Fruit fly (Drosophila melanogaster) whole organism, pupa: ENCODE measurements around the gene unc-4.

Experiments
- CG10348 ChIP-seq: fragments of 200-800 bp; sonication (Bioruptor generic); IDR thresholded peaks from 2 replicates; pipeline ENCODE4 v1.3.6; 2022; ENCODE audit warnings: missing biosample characterization, missing genetic modification characterization
- CG12605 ChIP-seq: fragments of 200-800 bp; sonication (Bioruptor generic); IDR thresholded peaks from 2 replicates; pipeline ENCODE4 v1.3.6; 2022; ENCODE audit warnings: missing biosample characterization, missing genetic modification characterization
- CG13204 ChIP-seq: fragments of 200-800 bp; sonication (Bioruptor generic); optimal IDR thresholded peaks from 2 replicates; lab custom pipeline; 2018; ENCODE audit warnings: missing biosample characterization, mild to moderate bottlenecking, missing genetic modification characterization, moderate library complexity
- CG14655 ChIP-seq: fragments of 200-800 bp; sonication (Bioruptor generic); optimal IDR thresholded peaks from 3 replicates; lab custom pipeline; 2017; ENCODE audit warnings: mild to moderate bottlenecking, missing biosample characterization, missing genetic modification reagents, missing genetic modification characterization
- CG15710 ChIP-seq: fragments of 200-800 bp; sonication (Bioruptor generic); optimal IDR thresholded peaks from 2 replicates; lab custom pipeline; 2018; ENCODE audit warnings: missing biosample characterization, mild to moderate bottlenecking, missing genetic modification characterization, moderate library complexity
- CG17806 ChIP-seq: fragments of 200-800 bp; sonication (Bioruptor generic); optimal IDR thresholded peaks from 2 replicates; lab custom pipeline; 2018; ENCODE audit warnings: missing biosample characterization, mild to moderate bottlenecking, missing genetic modification characterization, moderate library complexity
- CG32121 ChIP-seq: fragments of 200-800 bp; sonication (Bioruptor generic); IDR thresholded peaks from 2 replicates; pipeline ENCODE4 v1.3.6; 2022; ENCODE audit warnings: missing biosample characterization, missing genetic modification characterization
- CG34367 ChIP-seq: fragments of 200-800 bp; sonication (Bioruptor generic); optimal IDR thresholded peaks from 2 replicates; lab custom pipeline; 2018; ENCODE audit warnings: missing biosample characterization, mild to moderate bottlenecking, missing genetic modification characterization
- CG4496 ChIP-seq: fragments of 200-800 bp; sonication (Bioruptor generic); IDR thresholded peaks from 3 replicates; pipeline ENCODE4 v1.3.6; 2022; ENCODE audit warnings: missing biosample characterization, missing genetic modification characterization
- CG8159 ChIP-seq: fragments of 200-800 bp; sonication (Bioruptor generic); optimal IDR thresholded peaks from 3 replicates; lab custom pipeline; 2018; ENCODE audit warnings: missing biosample characterization, mild to moderate bottlenecking, missing genetic modification characterization, moderate library complexity
- CG8301 ChIP-seq: fragments of 200-800 bp; sonication (Bioruptor generic); optimal IDR thresholded peaks from 2 replicates; lab custom pipeline; 2018; ENCODE audit warnings: missing biosample characterization, mild to moderate bottlenecking, missing genetic modification characterization
- CG9948 ChIP-seq: fragments of 200-800 bp; sonication (Bioruptor generic); optimal IDR thresholded peaks from 2 replicates; lab custom pipeline; 2018; ENCODE audit warnings: missing biosample characterization, mild to moderate bottlenecking, missing genetic modification characterization, moderate library complexity
- D1 ChIP-seq: fragments of 200-800 bp; sonication (Bioruptor generic); optimal IDR thresholded peaks from 2 replicates; lab custom pipeline; 2018; ENCODE audit warnings: missing biosample characterization, mild to moderate bottlenecking, missing genetic modification characterization, moderate library complexity
- EcR ChIP-seq: fragments of 200-800 bp; sonication (Bioruptor generic); optimal IDR thresholded peaks from 3 replicates; lab custom pipeline; 2019; ENCODE audit warnings: missing biosample characterization, missing genetic modification characterization, mild to moderate bottlenecking, moderate library complexity, missing genetic modification reagents
- Ets98B ChIP-seq: fragments of 200-800 bp; sonication (Bioruptor generic); IDR thresholded peaks from 2 replicates; pipeline ENCODE4 v1.3.6; 2022; ENCODE audit warnings: missing biosample characterization, missing genetic modification characterization
- Pif1A ChIP-seq: fragments of 200-800 bp; sonication (Bioruptor generic); optimal IDR thresholded peaks from 3 replicates; lab custom pipeline; 2016; ENCODE audit warnings: missing biosample characterization, missing genetic modification characterization
- Pif1B ChIP-seq: fragments of 200-800 bp; sonication (Bioruptor generic); optimal IDR thresholded peaks from 3 replicates; lab custom pipeline; 2016; ENCODE audit warnings: missing biosample characterization, missing genetic modification characterization
- Snoo ChIP-seq: fragments of 200-800 bp; sonication (Bioruptor generic); optimal IDR thresholded peaks from 3 replicates; lab custom pipeline; 2017; ENCODE audit warnings: missing biosample characterization, mild to moderate bottlenecking, missing genetic modification characterization, inconsistent platforms
- fd96Ca ChIP-seq: fragments of 200-800 bp; sonication (Bioruptor generic); IDR thresholded peaks from 3 replicates; pipeline ENCODE4 v1.3.6; 2022; ENCODE audit warnings: missing biosample characterization, missing genetic modification characterization
- gl ChIP-seq: fragments of 200-800 bp; sonication (Bioruptor generic); optimal IDR thresholded peaks from 2 replicates; lab custom pipeline; 2018; ENCODE audit warnings: missing biosample characterization, mild to moderate bottlenecking, missing genetic modification characterization
- rn ChIP-seq: fragments of 200-800 bp; sonication (Bioruptor generic); IDR thresholded peaks from 2 replicates; pipeline ENCODE4 v1.3.6; 2022; ENCODE audit warnings: missing biosample characterization, missing genetic modification characterization

unc-4 gene

DNA sequence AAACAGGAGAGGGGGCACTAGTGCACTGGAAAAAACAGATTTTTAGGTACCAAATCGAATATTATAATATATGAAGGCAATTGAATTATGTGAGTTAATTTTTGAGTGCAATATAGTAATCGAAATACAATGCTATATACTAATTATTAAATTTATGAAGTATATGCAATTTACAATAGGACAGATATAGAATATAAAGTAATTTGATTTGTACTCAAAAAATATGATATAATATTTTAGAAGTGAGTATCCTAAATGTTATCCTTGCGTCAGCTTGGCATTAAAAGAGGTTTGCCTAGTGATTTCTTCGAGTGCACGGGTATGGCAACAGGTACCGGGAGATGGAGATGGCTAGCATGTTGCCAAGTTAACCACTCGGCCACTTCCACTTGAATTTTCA, 38.6 kb downstream of the unc-4 start:
- TF ChIP-seq CG32121 (GFP tag; lab: Robert Waterston, UW) (no peak), CG13204 (GFP tag; lab: Kevin White, UChicago) (no peak), D1 (tag; lab: Kevin White, UChicago) (peak; percentile 23), CG4496 (no peak), Pif1B (peak; percentile 37), CG17806 (tag; lab: Kevin White, UChicago) (peak; percentile 59), gl (tag; lab: Kevin White, UChicago) (no peak), CG8159 (tag; lab: Kevin White, UChicago) (peak; percentile 76), Ets98B (GFP tag; lab: Robert Waterston, UW) (no peak), Pif1A (GFP tag; lab: Kevin White, UChicago) (no peak), CG15710 (tag; lab: Kevin White, UChicago) (peak; percentile 69), CG12605 (no peak), CG10348 (GFP tag; lab: Robert Waterston, UW) (no peak), CG14655 (peak; percentile 70), CG8301 (tag; lab: Kevin White, UChicago) (peak; percentile 49), rn (GFP tag; lab: Robert Waterston, UW) (no peak), Snoo (tag; lab: Kevin White, UChicago) (peak; percentile 29), fd96Ca (GFP tag; lab: Robert Waterston, UW) (no peak), CG9948 (tag; lab: Kevin White, UChicago) (peak; percentile 70), EcR (GFP tag; lab: Kevin White, UChicago) (no peak), CG34367 (tag; lab: Kevin White, UChicago) (peak; percentile 53)

DNA sequence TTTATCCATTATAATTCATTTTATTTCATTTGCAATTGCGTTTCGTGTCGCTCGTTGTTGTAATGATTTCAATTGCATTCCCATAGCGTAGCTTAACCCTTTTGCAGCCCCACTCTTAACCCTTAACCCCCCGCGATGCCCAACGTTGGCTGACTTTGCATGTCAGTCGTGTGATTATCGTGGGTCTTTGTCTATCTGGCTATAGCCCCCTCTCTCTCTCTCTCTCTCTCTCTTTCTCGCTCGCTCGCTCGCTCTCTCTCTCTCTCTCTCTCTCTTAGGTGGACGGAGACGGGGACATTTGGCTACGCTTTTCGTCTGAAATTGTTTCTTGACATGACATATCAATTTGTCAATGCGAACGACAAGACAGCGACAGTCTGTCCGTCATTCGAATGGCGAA, 43.8 kb downstream of the unc-4 start:
- TF ChIP-seq CG17806 (tag; lab: Kevin White, UChicago) (no peak), CG10348 (GFP tag; lab: Robert Waterston, UW) (no peak), Ets98B (GFP tag; lab: Robert Waterston, UW) (no peak), fd96Ca (GFP tag; lab: Robert Waterston, UW) (no peak), CG13204 (GFP tag; lab: Kevin White, UChicago) (no peak), gl (tag; lab: Kevin White, UChicago) (no peak), CG8159 (tag; lab: Kevin White, UChicago) (no peak), Snoo (tag; lab: Kevin White, UChicago) (no peak), D1 (tag; lab: Kevin White, UChicago) (no peak), CG32121 (GFP tag; lab: Robert Waterston, UW) (no peak), Pif1A (GFP tag; lab: Kevin White, UChicago) (no peak), CG34367 (tag; lab: Kevin White, UChicago) (no peak)

DNA sequence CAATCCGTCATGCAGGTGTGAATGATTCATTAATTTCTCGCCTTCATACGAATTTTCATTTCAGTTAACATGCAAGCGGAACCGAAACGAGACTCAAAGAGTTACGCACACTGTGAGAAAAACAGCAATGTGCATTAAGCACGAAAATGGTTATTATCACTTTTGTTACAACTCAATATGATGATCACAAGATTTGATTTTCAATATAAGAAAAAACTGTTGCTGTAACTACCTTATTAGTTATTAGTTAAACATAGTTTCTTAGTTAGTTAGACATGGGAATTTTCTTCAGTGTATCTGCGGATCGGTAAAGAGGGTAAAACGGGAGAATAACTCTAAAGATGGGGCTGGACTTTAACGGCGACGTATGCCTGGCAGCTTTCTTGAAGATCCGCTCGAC, 46.4 kb downstream of the unc-4 start:
- TF ChIP-seq CG8301 (tag; lab: Kevin White, UChicago), result peak; percentile 1
- peak; percentile 65 for TF ChIP-seq CG8159 (tag; lab: Kevin White, UChicago)
- no peak for TF ChIP-seq CG12605
- TF ChIP-seq Pif1A (GFP tag; lab: Kevin White, UChicago), result peak; percentile 15
- TF ChIP-seq CG32121 (GFP tag; lab: Robert Waterston, UW), result no peak
- TF ChIP-seq CG4496, result no peak
- TF ChIP-seq CG14655, result no peak
- TF ChIP-seq Ets98B (GFP tag; lab: Robert Waterston, UW), result no peak
- TF ChIP-seq CG9948 (tag; lab: Kevin White, UChicago), result peak; percentile 43
- peak; percentile 50 for TF ChIP-seq CG17806 (tag; lab: Kevin White, UChicago)
- no peak for TF ChIP-seq rn (GFP tag; lab: Robert Waterston, UW)
- peak; percentile 46 for TF ChIP-seq CG34367 (tag; lab: Kevin White, UChicago)
- no peak for TF ChIP-seq Pif1B
- TF ChIP-seq CG10348 (GFP tag; lab: Robert Waterston, UW), result no peak
- peak; percentile 4 for TF ChIP-seq D1 (tag; lab: Kevin White, UChicago)
- TF ChIP-seq CG15710 (tag; lab: Kevin White, UChicago), result peak; percentile 46
- TF ChIP-seq EcR (GFP tag; lab: Kevin White, UChicago), result no peak
- TF ChIP-seq Snoo (tag; lab: Kevin White, UChicago), result peak; percentile 34
- no peak for TF ChIP-seq gl (tag; lab: Kevin White, UChicago)

DNA sequence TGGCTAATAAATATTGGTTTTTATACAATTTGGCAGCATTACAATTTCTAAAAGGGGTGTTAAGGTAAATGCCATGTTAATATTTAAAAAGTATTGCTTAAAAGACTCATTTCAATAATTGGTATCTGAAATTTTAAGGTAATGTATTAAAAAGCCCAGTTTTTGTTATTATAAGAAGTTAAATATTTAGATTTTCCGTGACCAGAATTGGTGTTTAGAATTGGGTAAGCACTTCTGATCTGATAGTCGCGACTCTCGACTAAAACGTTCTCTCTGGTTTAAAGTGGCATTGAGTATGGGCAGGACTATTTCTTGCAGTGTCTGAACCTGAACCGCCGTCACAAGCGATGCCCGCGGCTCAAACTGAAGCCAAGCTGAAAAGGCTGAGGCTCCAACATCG, 48.1 kb downstream of the unc-4 start:
- no peak for TF ChIP-seq Pif1A (GFP tag; lab: Kevin White, UChicago)
- peak; percentile 26 for TF ChIP-seq CG17806 (tag; lab: Kevin White, UChicago)
- peak; percentile 27 for TF ChIP-seq Snoo (tag; lab: Kevin White, UChicago)
- peak; percentile 1 for TF ChIP-seq CG34367 (tag; lab: Kevin White, UChicago)
- TF ChIP-seq CG8301 (tag; lab: Kevin White, UChicago), result peak; percentile 9
- TF ChIP-seq CG8159 (tag; lab: Kevin White, UChicago), result peak; percentile 53
- TF ChIP-seq CG9948 (tag; lab: Kevin White, UChicago), result peak; percentile 36
- TF ChIP-seq CG15710 (tag; lab: Kevin White, UChicago), result peak; percentile 37
- no peak for TF ChIP-seq Ets98B (GFP tag; lab: Robert Waterston, UW)

DNA sequence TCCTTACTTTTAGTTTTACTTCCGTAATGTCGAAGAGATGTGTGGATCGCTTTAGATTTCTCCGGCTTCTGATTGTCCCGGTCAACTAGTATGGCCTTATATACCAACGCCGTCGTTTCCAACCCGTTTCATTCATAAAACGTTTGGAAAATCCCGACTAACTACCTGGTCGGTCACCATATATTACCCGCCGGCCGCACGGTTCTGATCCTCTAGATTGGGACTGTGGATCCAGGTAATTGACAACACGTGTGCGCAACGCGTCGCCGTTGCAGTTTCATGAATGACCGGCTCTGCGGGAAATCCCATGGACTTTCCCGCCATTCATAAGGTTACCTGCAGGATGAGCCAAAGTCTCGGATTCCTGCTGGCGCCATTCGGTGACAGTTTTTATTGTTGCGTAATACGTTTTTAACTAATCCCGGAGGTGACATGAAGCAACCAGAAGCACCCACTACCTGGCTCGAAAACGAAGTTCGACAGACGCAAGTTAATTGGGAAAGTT, 51.3 kb downstream of the unc-4 start, which contains the start of gene CG12986:
CG12986 (minus strand) TSS at position 51 of the 505 bp plus-strand sequence.
- TF ChIP-seq Pif1B (no peak), D1 (tag; lab: Kevin White, UChicago) (no peak), CG10348 (GFP tag; lab: Robert Waterston, UW) (no peak), rn (GFP tag; lab: Robert Waterston, UW) (no peak), CG14655 (no peak), CG13204 (GFP tag; lab: Kevin White, UChicago) (no peak), EcR (GFP tag; lab: Kevin White, UChicago) (no peak), CG12605 (no peak), CG9948 (tag; lab: Kevin White, UChicago) (no peak), CG15710 (tag; lab: Kevin White, UChicago) (no peak), CG32121 (GFP tag; lab: Robert Waterston, UW) (no peak), CG8159 (tag; lab: Kevin White, UChicago) (no peak), Pif1A (GFP tag; lab: Kevin White, UChicago) (no peak), CG4496 (no peak), Snoo (tag; lab: Kevin White, UChicago) (no peak), CG17806 (tag; lab: Kevin White, UChicago) (no peak), gl (tag; lab: Kevin White, UChicago) (no peak), Ets98B (GFP tag; lab: Robert Waterston, UW) (no peak), CG34367 (tag; lab: Kevin White, UChicago) (no peak)
